Worm (Caenorhabditis elegans) whole organism, mixed stage, embryonic: ENCODE measurements around the gene ckk-1.

Experiments used
- ceh-83 ChIP-seq: fragments of 200-800 bp; sonication (Bioruptor generic); optimal IDR thresholded peaks from 2 replicates; lab custom pipeline; 2018; ENCODE audit warnings: mild to moderate bottlenecking, missing genetic modification characterization, missing compliant biosample characterization
- ces-1 ChIP-seq: fragments of 150-350 bp; optimal IDR thresholded peaks from 2 replicates; lab custom pipeline; 2014; ENCODE audit warnings: missing biosample characterization, missing genetic modification reagents, missing genetic modification characterization
- ham-2 ChIP-seq: fragments of 200-800 bp; sonication (Bioruptor generic); optimal IDR thresholded peaks from 2 replicates; lab custom pipeline; 2018; ENCODE audit warnings: mild to moderate bottlenecking, missing genetic modification characterization, missing compliant biosample characterization
- lin-13 ChIP-seq: fragments of 150-350 bp; optimal IDR thresholded peaks from 2 replicates; lab custom pipeline; 2014; ENCODE audit warnings: missing biosample characterization, missing genetic modification characterization
- mep-1 ChIP-seq: fragments of 150-350 bp; optimal IDR thresholded peaks from 2 replicates; lab custom pipeline; 2017; ENCODE audit warnings: missing biosample characterization, missing genetic modification reagents, missing genetic modification characterization, inconsistent platforms
- nhr-12 ChIP-seq: fragments of 150-350 bp; optimal IDR thresholded peaks from 2 replicates; lab custom pipeline; 2014; ENCODE audit warnings: missing biosample characterization, missing genetic modification characterization
- nhr-28 ChIP-seq: fragments of 150-350 bp; optimal IDR thresholded peaks from 2 replicates; lab custom pipeline; 2014; ENCODE audit warnings: missing biosample characterization, missing genetic modification characterization
- snpc-4 ChIP-seq: fragments of 150-350 bp; optimal IDR thresholded peaks from 2 replicates; lab custom pipeline; 2014; ENCODE audit warnings: missing biosample characterization, missing genetic modification characterization
- tbx-8 ChIP-seq: fragments of 200-800 bp; sonication (Bioruptor generic); optimal IDR thresholded peaks from 2 replicates; lab custom pipeline; 2018; ENCODE audit warnings: mild to moderate bottlenecking, missing genetic modification characterization, moderate library complexity, missing compliant biosample characterization
- unc-39 ChIP-seq: fragments of 150-350 bp; optimal IDR thresholded peaks from 2 replicates; lab custom pipeline; 2014; ENCODE audit warnings: missing biosample characterization, missing genetic modification characterization
- unc-62 ChIP-seq: fragments of 150-350 bp; optimal IDR thresholded peaks from 2 replicates; lab custom pipeline; 2014; ENCODE audit warnings: missing biosample characterization, missing genetic modification reagents, missing genetic modification characterization
- ztf-11 ChIP-seq: fragments of 150-350 bp; optimal IDR thresholded peaks from 2 replicates; lab custom pipeline; 2014; ENCODE audit warnings: missing biosample characterization, missing genetic modification characterization

- TF ChIP-seq unc-39 (tag; lab: Kevin White, UChicago): no peak
- no peak for TF ChIP-seq ces-1
- TF ChIP-seq nhr-12 (tag; lab: Kevin White, UChicago): no peak
- no peak for TF ChIP-seq mep-1 (tag; lab: Kevin White, UChicago)
- TF ChIP-seq unc-62: no peak
- TF ChIP-seq ham-2 (GFP tag; lab: Kevin White, UChicago): no peak
- no peak for TF ChIP-seq tbx-8 (GFP tag; lab: Kevin White, UChicago)
- no peak for TF ChIP-seq ztf-11 (tag; lab: Kevin White, UChicago)
- no peak for TF ChIP-seq lin-13 (tag; lab: Kevin White, UChicago)
- TF ChIP-seq snpc-4 (tag; lab: Kevin White, UChicago): no peak
- TF ChIP-seq ceh-83 (GFP tag; lab: Kevin White, UChicago): no peak
- TF ChIP-seq nhr-28 (tag; lab: Kevin White, UChicago): no peak
These were observed 48.7 kb downstream of the ckk-1 start, which contains the start of gene rcan-1 for ce11 chrIII:5683998-5684397.
